Worm (Caenorhabditis elegans) whole organism, midembryonic: Measurements from ENCODE around the gene srh-33.

Experiments used
- T22C8.4 ChIP-seq: fragments of 200-800 bp; sonication (Bioruptor generic); IDR thresholded peaks from 2 replicates; pipeline ENCODE4 v1.3.6; 2022; ENCODE audit warnings: missing genetic modification characterization, missing compliant biosample characterization
- cog-1 ChIP-seq: sonication (generic microtip); optimal IDR thresholded peaks from 2 replicates; lab custom pipeline; 2016; ENCODE audit warnings: missing genetic modification characterization, missing compliant biosample characterization
- flt-1 ChIP-seq: fragments of 200-800 bp; sonication (Bioruptor generic); IDR thresholded peaks from 2 replicates; pipeline ENCODE4 v1.3.6; 2022; ENCODE audit warnings: missing genetic modification characterization, missing compliant biosample characterization
- klf-2 ChIP-seq: fragments of 200-800 bp; sonication (Bioruptor generic); conservative IDR thresholded peaks from 2 replicates; pipeline ENCODE4 v1.3.6; 2022; ENCODE audit warnings: missing genetic modification reagents, missing genetic modification characterization, missing compliant biosample characterization
- med-1 ChIP-seq: sonication (generic microtip); optimal IDR thresholded peaks from 2 replicates; lab custom pipeline; 2017; ENCODE audit warnings: missing genetic modification characterization, mild to moderate bottlenecking, missing compliant biosample characterization, antibody characterized with exemption, missing genetic modification reagents; ENCODE audit not compliant: insufficient read depth
- ref-1 ChIP-seq: fragments of 200-800 bp; sonication (Bioruptor generic); conservative IDR thresholded peaks from 2 replicates; pipeline ENCODE4 v1.3.6; 2022; ENCODE audit warnings: missing genetic modification reagents, missing genetic modification characterization, missing compliant biosample characterization
- tab-1 ChIP-seq: fragments of 200-800 bp; sonication (Bioruptor generic); IDR thresholded peaks from 2 replicates; pipeline ENCODE4 v1.3.6; 2022; ENCODE audit warnings: missing genetic modification characterization, missing compliant biosample characterization
- ztf-23 ChIP-seq: fragments of 200-800 bp; sonication (Bioruptor generic); IDR thresholded peaks from 2 replicates; pipeline ENCODE4 v1.3.6; 2022; ENCODE audit warnings: missing genetic modification reagents, missing genetic modification characterization, missing compliant biosample characterization
- ztf-29 ChIP-seq: fragments of 200-800 bp; sonication (Bioruptor generic); IDR thresholded peaks from 2 replicates; pipeline ENCODE4 v1.3.6; 2022; ENCODE audit warnings: missing genetic modification reagents, missing genetic modification characterization, missing compliant biosample characterization

srh-33 gene

DNA sequence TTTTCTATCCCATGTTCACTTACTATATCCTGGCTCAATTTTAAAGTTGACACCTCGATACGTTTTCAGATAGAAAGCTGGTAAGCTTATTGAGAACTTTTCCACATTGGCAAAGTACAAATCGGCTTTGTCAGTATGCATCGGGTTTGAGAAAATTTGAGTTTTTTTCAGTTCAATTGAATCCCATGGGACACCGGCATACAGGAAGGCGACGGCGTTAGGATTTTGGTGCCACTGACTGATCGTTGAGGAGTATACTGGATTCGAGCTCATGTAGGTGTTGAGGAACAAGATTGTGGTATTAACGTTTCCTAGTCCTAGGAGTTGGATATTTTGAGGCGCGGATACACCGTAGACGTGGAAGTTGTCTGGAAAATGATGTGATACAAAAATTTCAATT, 30.3 kb downstream of the srh-33 start:
- TF ChIP-seq ztf-29 (no peak), ref-1 (GFP tag; lab: Robert Waterston, UW) (no peak), med-1 (GFP tag; lab: Kevin White, UChicago) (no peak), tab-1 (GFP tag; lab: Robert Waterston, UW) (no peak), cog-1 (tag; lab: Kevin White, UChicago) (no peak)

DNA sequence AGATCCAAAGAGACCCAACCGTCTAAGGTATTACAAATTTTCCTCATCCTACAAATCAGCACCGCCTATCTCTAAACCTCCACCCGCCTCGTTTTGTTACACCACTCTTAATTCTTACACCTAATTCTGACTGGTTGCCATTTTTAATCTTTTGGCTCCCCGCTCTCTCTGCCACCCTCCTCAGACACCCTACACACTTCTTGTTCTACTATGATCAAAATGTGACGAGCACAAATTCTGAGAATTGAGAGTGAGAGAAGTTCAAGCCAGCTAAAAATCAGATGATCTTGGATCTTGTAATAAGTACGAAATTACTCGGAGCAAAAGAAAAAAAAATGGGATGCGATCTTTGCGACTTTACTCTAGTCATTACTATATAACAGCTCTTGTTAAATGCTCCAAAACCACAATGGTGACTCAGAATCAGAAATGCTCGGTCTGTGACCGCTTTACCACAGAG, 38.9 kb downstream of the srh-33 start, which contains the start of gene nhr-252:
Gene nhr-252, plus strand, starts transcription at position 410 of the 460 bp plus-strand sequence.
- TF ChIP-seq ref-1 (GFP tag; lab: Robert Waterston, UW) (no peak), flt-1 (GFP tag; lab: Robert Waterston, UW) (no peak), ztf-23 (GFP tag; lab: Robert Waterston, UW) (no peak), ztf-29 (no peak), tab-1 (GFP tag; lab: Robert Waterston, UW) (no peak), med-1 (GFP tag; lab: Kevin White, UChicago) (no peak), T22C8.4 (GFP tag; lab: Robert Waterston, UW) (no peak), klf-2 (GFP tag; lab: Robert Waterston, UW) (no peak), cog-1 (tag; lab: Kevin White, UChicago) (no peak)

DNA sequence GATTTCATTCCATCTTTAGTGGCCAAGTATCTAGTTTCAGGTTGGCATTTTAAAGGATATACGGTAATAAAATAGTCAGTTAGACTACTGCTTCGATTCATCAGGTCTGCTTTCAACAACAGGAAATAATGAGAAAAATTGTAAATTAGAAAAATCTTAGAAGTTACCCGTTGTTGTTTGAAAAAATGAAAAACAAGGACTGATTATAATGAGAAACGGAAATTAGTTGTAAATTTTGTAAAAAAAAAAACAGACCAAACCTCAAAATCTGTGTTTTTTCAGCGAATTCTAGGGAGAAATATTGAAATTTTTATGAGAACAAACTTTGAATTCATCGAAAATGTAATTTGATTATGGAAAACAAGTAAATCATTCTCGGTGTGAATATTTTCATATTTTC, 40.1 kb downstream of the srh-33 start, which contains the start of gene srh-62:
Gene srh-62, minus strand, starts transcription at position 101 of the 400 bp plus-strand sequence.
- TF ChIP-seq ref-1 (GFP tag; lab: Robert Waterston, UW) (no peak), flt-1 (GFP tag; lab: Robert Waterston, UW) (no peak), klf-2 (GFP tag; lab: Robert Waterston, UW) (no peak), ztf-23 (GFP tag; lab: Robert Waterston, UW) (no peak)

DNA sequence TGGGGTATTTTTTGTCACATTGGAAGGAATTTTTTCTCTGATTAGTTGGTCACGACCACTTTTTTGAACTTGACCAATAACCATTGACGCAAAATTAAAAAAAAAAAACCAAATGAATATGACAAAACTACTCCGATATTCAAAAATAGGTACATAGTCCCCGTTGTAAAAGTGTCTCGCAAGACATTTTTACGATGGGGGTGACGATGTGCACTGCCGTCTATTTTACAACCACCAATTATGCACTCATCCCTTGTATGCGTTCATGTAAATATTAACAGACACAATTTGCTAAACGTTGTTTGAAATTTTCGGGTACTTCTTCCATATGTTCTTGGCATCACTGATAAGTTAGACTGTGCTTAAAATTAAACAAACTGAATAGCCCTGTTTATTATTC, 43.4 kb downstream of the srh-33 start, which contains the start of gene scl-27:
Gene scl-27, plus strand, starts transcription at position 301 of the 400 bp plus-strand sequence.
- TF ChIP-seq tab-1 (GFP tag; lab: Robert Waterston, UW): no peak
- TF ChIP-seq cog-1 (tag; lab: Kevin White, UChicago): no peak
- no peak for TF ChIP-seq ztf-29
- TF ChIP-seq flt-1 (GFP tag; lab: Robert Waterston, UW): no peak
- no peak for TF ChIP-seq klf-2 (GFP tag; lab: Robert Waterston, UW)
- TF ChIP-seq ref-1 (GFP tag; lab: Robert Waterston, UW): no peak
- no peak for TF ChIP-seq T22C8.4 (GFP tag; lab: Robert Waterston, UW)

DNA sequence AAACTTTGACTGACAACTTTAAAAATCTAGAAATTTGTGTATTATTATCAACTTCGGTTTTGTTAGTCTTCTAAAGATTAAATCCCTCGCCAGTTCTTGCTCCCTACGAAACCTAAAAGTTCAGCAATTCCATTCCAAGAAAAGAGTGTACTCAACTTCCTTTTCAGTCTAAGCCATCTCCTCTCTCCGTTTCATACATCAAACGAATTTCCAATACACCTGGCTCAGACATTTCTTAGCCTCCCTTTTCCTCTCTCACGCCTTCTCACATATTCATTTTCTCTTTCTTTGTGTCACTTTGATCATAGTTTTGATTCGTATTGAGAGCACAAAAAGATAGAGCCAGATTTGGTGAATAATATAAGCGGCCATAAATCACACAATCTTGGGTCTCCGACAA, 46.8 kb downstream of the srh-33 start, which contains the start of gene nhr-253:
Gene nhr-253, plus strand, starts transcription at position 285 of the 400 bp plus-strand sequence.
- no peak for TF ChIP-seq ztf-29
- TF ChIP-seq T22C8.4 (GFP tag; lab: Robert Waterston, UW): no peak
- TF ChIP-seq ztf-23 (GFP tag; lab: Robert Waterston, UW): no peak
- no peak for TF ChIP-seq flt-1 (GFP tag; lab: Robert Waterston, UW)
- no peak for TF ChIP-seq med-1 (GFP tag; lab: Kevin White, UChicago)
- TF ChIP-seq tab-1 (GFP tag; lab: Robert Waterston, UW): no peak
- TF ChIP-seq ref-1 (GFP tag; lab: Robert Waterston, UW): no peak
- no peak for TF ChIP-seq cog-1 (tag; lab: Kevin White, UChicago)
- TF ChIP-seq klf-2 (GFP tag; lab: Robert Waterston, UW): no peak

DNA sequence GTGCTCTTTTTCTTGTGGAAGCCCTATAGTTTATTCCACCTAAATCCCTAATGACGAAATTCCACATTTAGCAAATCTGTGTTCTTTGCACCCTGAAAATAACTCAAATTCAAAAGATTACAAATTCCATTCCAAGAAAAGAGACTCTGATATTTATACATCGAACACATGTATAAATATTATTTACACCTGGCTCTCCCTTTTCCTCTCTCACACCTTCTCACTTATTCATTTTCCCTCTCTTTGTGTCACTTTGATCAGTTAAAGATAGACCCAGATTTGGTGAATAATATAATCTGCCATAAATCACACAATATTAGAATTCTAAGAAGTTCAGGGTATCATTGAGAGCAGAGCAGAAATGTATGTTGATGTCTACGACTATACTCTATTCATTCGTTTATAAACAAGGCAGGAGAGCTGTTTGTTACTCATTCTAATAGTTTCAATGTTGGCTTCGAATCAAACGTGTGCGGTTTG, 50.9 kb downstream of the srh-33 start, which contains the start of gene nhr-254:
Gene nhr-254, plus strand, starts transcription at position 430 of the 480 bp plus-strand sequence.
- TF ChIP-seq klf-2 (GFP tag; lab: Robert Waterston, UW) (no peak), cog-1 (tag; lab: Kevin White, UChicago) (no peak), flt-1 (GFP tag; lab: Robert Waterston, UW) (no peak), ref-1 (GFP tag; lab: Robert Waterston, UW) (no peak), med-1 (GFP tag; lab: Kevin White, UChicago) (no peak), ztf-23 (GFP tag; lab: Robert Waterston, UW) (no peak), ztf-29 (no peak), T22C8.4 (GFP tag; lab: Robert Waterston, UW) (no peak)
